Fruit fly (Drosophila melanogaster) whole organism, adult: Measurements from ENCODE around the gene CG4297.

Source experiments
- CG33017 ChIP-seq: fragments of 200-800 bp; sonication (Bioruptor generic); optimal IDR thresholded peaks from 2 replicates; lab custom pipeline; 2018; ENCODE audit warnings: missing biosample characterization, mild to moderate bottlenecking, missing genetic modification characterization, moderate library complexity
- Mnt ChIP-seq: fragments of 200-800 bp; sonication (Bioruptor generic); optimal IDR thresholded peaks from 2 replicates; lab custom pipeline; 2016; ENCODE audit warnings: missing biosample characterization, mild to moderate bottlenecking, missing genetic modification characterization

DNA sequence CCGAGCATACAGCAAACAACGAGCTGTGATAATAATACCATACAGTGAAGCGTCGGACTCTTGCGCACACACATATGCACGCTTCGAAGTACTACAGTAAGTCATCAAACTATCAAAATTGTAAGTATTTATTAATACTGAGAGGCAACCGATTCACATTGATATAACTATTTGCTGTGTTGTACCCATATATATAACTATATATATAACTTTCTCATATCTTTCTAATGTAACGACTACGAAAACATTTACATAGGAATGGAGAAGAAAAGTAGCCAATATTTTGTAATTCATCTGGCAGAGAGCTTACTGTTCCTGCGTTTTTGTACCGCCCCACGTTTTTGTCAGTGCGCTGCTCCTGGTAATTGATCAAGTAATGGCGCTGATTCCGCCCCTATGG is 59.1 kb downstream of the CG4297 start:
- TF ChIP-seq Mnt (GFP tag; lab: Kevin White, UChicago) (no peak), CG33017 (tag; lab: Kevin White, UChicago) (no peak)
